Worm (Caenorhabditis elegans) whole organism, L3 larva: ENCODE data around the gene fbxb-18.

Experiments used
- ZK546.5 ChIP-seq: sonication (generic microtip); optimal IDR thresholded peaks from 2 replicates; lab custom pipeline; 2017; ENCODE audit warnings: missing biosample characterization, missing genetic modification characterization
- aly-2 ChIP-seq: fragments of 150-350 bp; optimal IDR thresholded peaks from 2 replicates; lab custom pipeline; 2014; ENCODE audit warnings: missing biosample characterization, missing genetic modification characterization
- ama-1 ChIP-seq: fragments of 150-350 bp; optimal IDR thresholded peaks from 2 replicates; lab custom pipeline; 2018
- ceh-82 ChIP-seq: fragments of 150-350 bp; optimal IDR thresholded peaks from 2 replicates; lab custom pipeline; 2014; ENCODE audit warnings: missing biosample characterization, missing genetic modification characterization
- mdl-1 ChIP-seq: fragments of 150-350 bp; optimal IDR thresholded peaks from 2 replicates; lab custom pipeline; 2014; ENCODE audit warnings: missing biosample characterization, missing genetic modification characterization
- nhr-12 ChIP-seq: fragments of 150-350 bp; optimal IDR thresholded peaks from 2 replicates; lab custom pipeline; 2014; ENCODE audit warnings: missing biosample characterization, missing genetic modification characterization
- nhr-28 ChIP-seq: fragments of 150-350 bp; optimal IDR thresholded peaks from 2 replicates; lab custom pipeline; 2014; ENCODE audit warnings: missing biosample characterization, missing genetic modification characterization
- snpc-4 ChIP-seq: fragments of 150-350 bp; optimal IDR thresholded peaks from 2 replicates; lab custom pipeline; 2014; ENCODE audit warnings: missing biosample characterization, missing genetic modification characterization
- unc-39 ChIP-seq: sonication (generic microtip); optimal IDR thresholded peaks from 4 replicates; lab custom pipeline; 2017; ENCODE audit warnings: missing biosample characterization, missing genetic modification characterization

ce11 chrII:1688813-1689212 lies at the start of gene fbxb-18, which contains the start of gene fbxb-19:
- no peak for TF ChIP-seq snpc-4 (tag; lab: Kevin White, UChicago)
- no peak for TF ChIP-seq nhr-12 (tag; lab: Kevin White, UChicago)
- TF ChIP-seq unc-39 (tag; lab: Kevin White, UChicago) = no peak
- TF ChIP-seq ZK546.5 (tag; lab: Kevin White, UChicago) = no peak
- TF ChIP-seq ama-1 = no peak
- TF ChIP-seq mdl-1 (tag; lab: Kevin White, UChicago) = no peak
- TF ChIP-seq ceh-82 = no peak
- no peak for TF ChIP-seq aly-2 (tag; lab: Kevin White, UChicago)
- TF ChIP-seq nhr-28 (tag; lab: Kevin White, UChicago) = no peak
